Fruit fly (Drosophila melanogaster): ENCODE measurements around the gene fz.

fz gene

dm6 chr3L:14354285-14355092 lies 80.3 kb downstream of the fz start:
- TF ChIP-seq Myc (optimal IDR thresholded peaks at IDR 0.05) (no peak), ttk (optimal IDR thresholded peaks at IDR 0.05) (no peak), h (optimal IDR thresholded peaks at IDR 0.05) (no peak), insv (optimal IDR thresholded peaks at IDR 0.05) (no peak), Sin3A (optimal IDR thresholded peaks at IDR 0.05) (no peak), psq (optimal IDR thresholded peaks at IDR 0.05) (no peak)

dm6 chr3L:14356507-14357291 lies 82.6 kb downstream of the fz start:
- no peak for TF ChIP-seq insv (optimal IDR thresholded peaks at IDR 0.05)
- no peak for TF ChIP-seq ttk (optimal IDR thresholded peaks at IDR 0.05)
- TF ChIP-seq psq (optimal IDR thresholded peaks at IDR 0.05) = no peak
- TF ChIP-seq h (optimal IDR thresholded peaks at IDR 0.05) = no peak
- no peak for TF ChIP-seq Myc (optimal IDR thresholded peaks at IDR 0.05)
- no peak for TF ChIP-seq Sin3A (optimal IDR thresholded peaks at IDR 0.05)

- TF ChIP-seq psq (optimal IDR thresholded peaks at IDR 0.05) (no peak), Sin3A (optimal IDR thresholded peaks at IDR 0.05) (no peak), insv (optimal IDR thresholded peaks at IDR 0.05) (no peak), ttk (optimal IDR thresholded peaks at IDR 0.05) (no peak), h (optimal IDR thresholded peaks at IDR 0.05) (no peak), Myc (optimal IDR thresholded peaks at IDR 0.05) (no peak)
Measured at dm6 chr3L:14358899-14359298, 84.8 kb downstream of the fz start.

dm6 chr3L:14359815-14360719 lies 85.9 kb downstream of the fz start:
- TF ChIP-seq h (optimal IDR thresholded peaks at IDR 0.05) = no peak
- TF ChIP-seq ttk (optimal IDR thresholded peaks at IDR 0.05) = no peak
- no peak for TF ChIP-seq insv (optimal IDR thresholded peaks at IDR 0.05)
- TF ChIP-seq Myc (optimal IDR thresholded peaks at IDR 0.05) = no peak
- no peak for TF ChIP-seq Sin3A (optimal IDR thresholded peaks at IDR 0.05)
- no peak for TF ChIP-seq psq (optimal IDR thresholded peaks at IDR 0.05)

- TF ChIP-seq Myc (optimal IDR thresholded peaks at IDR 0.05) = no peak
- TF ChIP-seq psq (optimal IDR thresholded peaks at IDR 0.05) = no peak
- no peak for TF ChIP-seq h (optimal IDR thresholded peaks at IDR 0.05)
- no peak for TF ChIP-seq Sin3A (optimal IDR thresholded peaks at IDR 0.05)
- TF ChIP-seq insv (optimal IDR thresholded peaks at IDR 0.05) = no peak
- TF ChIP-seq ttk (optimal IDR thresholded peaks at IDR 0.05) = no peak
Measured at dm6 chr3L:14362028-14362427, 87.9 kb downstream of the fz start.

dm6 chr3L:14362660-14363059 lies 88.5 kb downstream of the fz start:
- TF ChIP-seq insv (optimal IDR thresholded peaks at IDR 0.05) (no peak), Sin3A (optimal IDR thresholded peaks at IDR 0.05) (no peak), Myc (optimal IDR thresholded peaks at IDR 0.05) (no peak), psq (optimal IDR thresholded peaks at IDR 0.05) (no peak), h (optimal IDR thresholded peaks at IDR 0.05) (no peak), ttk (optimal IDR thresholded peaks at IDR 0.05) (no peak)

- no peak for TF ChIP-seq insv (optimal IDR thresholded peaks at IDR 0.05)
- TF ChIP-seq psq (optimal IDR thresholded peaks at IDR 0.05) = no peak
- TF ChIP-seq Sin3A (optimal IDR thresholded peaks at IDR 0.05) = no peak
- no peak for TF ChIP-seq ttk (optimal IDR thresholded peaks at IDR 0.05)
- TF ChIP-seq h (optimal IDR thresholded peaks at IDR 0.05) = no peak
- TF ChIP-seq Myc (optimal IDR thresholded peaks at IDR 0.05) = no peak
Measured at dm6 chr3L:14363103-14363751, 89.1 kb downstream of the fz start.

- no peak for TF ChIP-seq h (optimal IDR thresholded peaks at IDR 0.05)
- no peak for TF ChIP-seq Myc (optimal IDR thresholded peaks at IDR 0.05)
- no peak for TF ChIP-seq insv (optimal IDR thresholded peaks at IDR 0.05)
- TF ChIP-seq psq (optimal IDR thresholded peaks at IDR 0.05) = no peak
- no peak for TF ChIP-seq Sin3A (optimal IDR thresholded peaks at IDR 0.05)
- TF ChIP-seq ttk (optimal IDR thresholded peaks at IDR 0.05) = no peak
Measured at dm6 chr3L:14364701-14365100, 90.6 kb downstream of the fz start.

dm6 chr3L:14365440-14365839 lies 91.3 kb downstream of the fz start:
- TF ChIP-seq ttk (optimal IDR thresholded peaks at IDR 0.05) (no peak), insv (optimal IDR thresholded peaks at IDR 0.05) (no peak), psq (optimal IDR thresholded peaks at IDR 0.05) (no peak), Sin3A (optimal IDR thresholded peaks at IDR 0.05) (no peak), Myc (optimal IDR thresholded peaks at IDR 0.05) (no peak), h (optimal IDR thresholded peaks at IDR 0.05) (no peak)

- TF ChIP-seq Sin3A (optimal IDR thresholded peaks at IDR 0.05) (no peak), insv (optimal IDR thresholded peaks at IDR 0.05) (no peak), h (optimal IDR thresholded peaks at IDR 0.05) (no peak), Myc (optimal IDR thresholded peaks at IDR 0.05) (no peak)
Measured at dm6 chr3L:14366124-14366523, 92.0 kb downstream of the fz start.

- TF ChIP-seq h (optimal IDR thresholded peaks at IDR 0.05) (no peak), psq (optimal IDR thresholded peaks at IDR 0.05) (no peak), Sin3A (optimal IDR thresholded peaks at IDR 0.05) (no peak), insv (optimal IDR thresholded peaks at IDR 0.05) (no peak), Myc (optimal IDR thresholded peaks at IDR 0.05) (no peak)
Measured at dm6 chr3L:14369607-14370006, 95.5 kb downstream of the fz start, which contains the start of gene CG13481. TSS of gene CG13481 (minus strand) at chr3L:14369707.

Measured in Kc167 (cell line).